Fruit fly (Drosophila melanogaster) whole organism, wandering third instar larva: Measurements from ENCODE around the gene AstA.

Experiments
- CG9705 ChIP-seq: fragments of 200-800 bp; sonication (Bioruptor generic); optimal IDR thresholded peaks from 2 replicates; lab custom pipeline; 2018; ENCODE audit warnings: missing biosample characterization, mild to moderate bottlenecking, missing genetic modification characterization
- CrebA ChIP-seq: fragments of 200-800 bp; sonication (Bioruptor generic); optimal IDR thresholded peaks from 2 replicates; lab custom pipeline; 2016; ENCODE audit warnings: missing biosample characterization, mild to moderate bottlenecking, missing genetic modification characterization, borderline replicate concordance
- Dfd ChIP-seq: fragments of >200 bp; optimal IDR thresholded peaks from 2 replicates; lab custom pipeline; 2017; ENCODE audit warnings: missing biosample characterization, missing genetic modification characterization
- Hr78 ChIP-seq: fragments of >200 bp; optimal IDR thresholded peaks from 2 replicates; lab custom pipeline; 2017; ENCODE audit warnings: missing biosample characterization, missing genetic modification characterization
- OdsH ChIP-seq: fragments of 200-800 bp; sonication (Bioruptor generic); optimal IDR thresholded peaks from 2 replicates; lab custom pipeline; 2016; ENCODE audit warnings: missing biosample characterization, mild to moderate bottlenecking, missing genetic modification characterization
- h ChIP-seq: fragments of 200-800 bp; sonication (Bioruptor generic); optimal IDR thresholded peaks from 3 replicates; lab custom pipeline; 2016; ENCODE audit warnings: missing biosample characterization, mild to moderate bottlenecking, missing genetic modification characterization
- pan ChIP-seq: fragments of >200 bp; optimal IDR thresholded peaks from 2 replicates; lab custom pipeline; 2017
- psq ChIP-seq: fragments of 200-800 bp; sonication (Bioruptor generic); optimal IDR thresholded peaks from 3 replicates; lab custom pipeline; 2017; ENCODE audit warnings: missing biosample characterization, mild to moderate bottlenecking, missing genetic modification characterization, moderate library complexity
- sage ChIP-seq: fragments of 200-800 bp; sonication (Bioruptor generic); optimal IDR thresholded peaks from 2 replicates; lab custom pipeline; 2016; ENCODE audit warnings: missing biosample characterization, mild to moderate bottlenecking, missing genetic modification characterization
- usp ChIP-seq: fragments of >200 bp; optimal IDR thresholded peaks from 2 replicates; lab custom pipeline; 2017; ENCODE audit warnings: missing biosample characterization, missing genetic modification characterization

dm6 chr3R:24809576-24810279, 44.9 kb upstream of the AstA start:
- no peak for TF ChIP-seq psq (GFP tag; lab: Kevin White, UChicago)
- no peak for TF ChIP-seq usp (GFP tag; lab: Kevin White, UChicago)
- peak; percentile 64 for TF ChIP-seq OdsH (GFP tag; lab: Kevin White, UChicago)
- peak; percentile 72 for TF ChIP-seq h
- TF ChIP-seq CrebA (GFP tag; lab: Kevin White, UChicago), result no peak
- no peak for TF ChIP-seq pan (lab: Kevin White, UChicago)
- no peak for TF ChIP-seq sage (GFP tag; lab: Kevin White, UChicago)
- TF ChIP-seq Dfd (GFP tag; lab: Kevin White, UChicago), result no peak
- no peak for TF ChIP-seq CG9705
- no peak for TF ChIP-seq Hr78 (GFP tag; lab: Kevin White, UChicago)
